Worm (Caenorhabditis elegans): ENCODE data around the gene F18E3.10.

Gene F18E3.10

DNA sequence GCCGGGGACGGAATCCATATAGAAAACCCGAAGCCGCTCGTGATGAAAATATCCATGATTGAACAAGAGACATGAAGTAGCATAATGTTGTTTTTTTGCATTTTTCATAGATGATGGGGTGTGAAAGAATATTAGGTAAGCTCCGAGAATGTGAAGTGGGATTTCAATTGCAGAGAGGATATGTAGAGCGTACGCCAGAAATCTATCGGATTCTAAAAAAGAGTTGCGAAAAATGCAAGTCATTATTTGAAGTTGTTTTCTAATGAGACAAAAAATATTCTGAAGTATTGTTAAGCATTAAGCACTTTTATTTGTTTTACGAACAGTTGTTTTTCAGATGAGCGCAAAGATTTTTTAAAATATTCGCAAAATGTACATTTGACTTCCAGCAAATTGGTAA is at the start of gene F18E3.10:
Gene F18E3.10, minus strand, starts transcription at position 101 of the 400 bp plus-strand sequence.
- TF ChIP-seq T22C8.4 (GFP tag; IDR thresholded peaks at IDR 0.05) (no peak), ztf-29 (GFP tag; IDR thresholded peaks at IDR 0.05) (no peak), klf-2 (GFP tag; conservative IDR thresholded peaks at IDR 0.05) (no peak), ref-1 (GFP tag; conservative IDR thresholded peaks at IDR 0.05) (no peak), med-1 (GFP tag; optimal IDR thresholded peaks at IDR 0.05; ENCODE audit: insufficient read depth) (no peak), ztf-23 (GFP tag; IDR thresholded peaks at IDR 0.05) (no peak), flt-1 (GFP tag; IDR thresholded peaks at IDR 0.05) (no peak)

DNA sequence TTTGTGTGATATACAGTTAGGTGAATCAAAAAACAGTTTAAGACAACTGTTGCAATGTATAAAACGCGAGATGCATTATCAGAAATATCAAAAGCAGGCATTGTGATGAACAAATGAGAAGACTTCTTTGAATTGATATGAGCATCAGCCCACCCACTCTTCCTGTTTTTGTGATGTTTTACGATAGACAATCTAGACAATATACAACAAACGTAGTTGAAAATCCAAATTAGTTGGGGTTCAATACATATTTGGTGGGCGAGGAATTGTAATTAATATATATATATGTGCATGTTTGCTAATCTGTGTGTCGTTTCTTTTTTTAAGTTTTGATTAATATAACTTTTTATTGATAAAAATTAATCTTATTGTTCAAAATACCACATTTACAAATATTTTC is 48.6 kb upstream of the F18E3.10 start, which contains the start of gene str-28:
Gene str-28, minus strand, starts transcription at position 101 of the 400 bp plus-strand sequence.
- TF ChIP-seq T22C8.4 (GFP tag; IDR thresholded peaks at IDR 0.05) (no peak), klf-2 (GFP tag; conservative IDR thresholded peaks at IDR 0.05) (no peak), ztf-29 (GFP tag; IDR thresholded peaks at IDR 0.05) (no peak), ztf-23 (GFP tag; IDR thresholded peaks at IDR 0.05) (no peak), flt-1 (GFP tag; IDR thresholded peaks at IDR 0.05) (no peak), ref-1 (GFP tag; conservative IDR thresholded peaks at IDR 0.05) (no peak), med-1 (GFP tag; optimal IDR thresholded peaks at IDR 0.05; ENCODE audit: insufficient read depth) (no peak), cog-1 (tag; optimal IDR thresholded peaks at IDR 0.05) (no peak), tab-1 (GFP tag; IDR thresholded peaks at IDR 0.05) (no peak)

DNA sequence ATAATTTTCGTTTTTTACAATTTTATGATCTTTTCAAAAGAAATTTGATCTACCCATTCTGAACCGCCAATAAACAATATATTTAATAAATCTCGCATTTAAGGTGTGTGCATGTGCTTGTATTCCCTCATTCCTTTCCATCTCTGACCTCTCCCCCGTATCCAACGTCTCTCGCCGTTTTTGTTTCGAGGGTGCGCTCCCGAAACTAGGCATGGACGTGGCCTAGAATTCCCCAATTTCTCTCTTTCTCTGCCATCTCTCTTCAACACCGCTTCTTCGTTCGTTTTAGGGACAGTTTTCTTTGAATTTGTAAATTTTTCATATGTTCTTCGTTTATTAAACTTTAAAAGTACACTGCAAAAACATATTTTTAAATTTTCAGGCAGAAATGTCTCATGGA is 41.3 kb upstream of the F18E3.10 start, which contains the start of gene F25E5.1:
Gene F25E5.1, plus strand, starts transcription at position 376 of the 400 bp plus-strand sequence.
- TF ChIP-seq ztf-23 (GFP tag; IDR thresholded peaks at IDR 0.05) (0 out of 2 replicates have a peak, but pooled peaks have one; percentile 57), ztf-29 (GFP tag; IDR thresholded peaks at IDR 0.05) (no peak), cog-1 (tag; optimal IDR thresholded peaks at IDR 0.05) (peak; percentile 27), klf-2 (GFP tag; conservative IDR thresholded peaks at IDR 0.05) (no peak), ref-1 (GFP tag; conservative IDR thresholded peaks at IDR 0.05) (no peak), T22C8.4 (GFP tag; IDR thresholded peaks at IDR 0.05) (no peak)

DNA sequence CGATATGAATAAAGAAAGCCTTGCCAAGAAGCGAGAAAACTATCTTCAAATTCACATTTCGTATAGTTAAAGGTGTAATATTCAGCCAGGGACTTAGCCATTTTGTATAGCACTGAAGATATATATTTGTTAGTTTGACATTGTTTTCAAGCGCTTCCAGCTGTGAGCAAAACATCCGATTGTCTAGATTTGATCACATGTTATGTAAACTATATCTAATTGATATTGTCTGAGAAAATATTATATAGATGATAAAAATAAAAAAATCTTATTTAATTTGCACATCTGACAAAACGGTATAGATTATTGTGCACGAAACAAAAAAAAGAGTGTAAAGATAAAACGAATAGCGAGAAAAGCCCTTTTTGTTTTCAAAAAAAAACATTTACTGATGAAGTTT is 40.5 kb upstream of the F18E3.10 start, which contains the start of gene srh-89:
Gene srh-89, minus strand, starts transcription at position 101 of the 400 bp plus-strand sequence.
- TF ChIP-seq klf-2 (GFP tag; conservative IDR thresholded peaks at IDR 0.05): no peak
- TF ChIP-seq flt-1 (GFP tag; IDR thresholded peaks at IDR 0.05): no peak
- no peak for TF ChIP-seq T22C8.4 (GFP tag; IDR thresholded peaks at IDR 0.05)
- TF ChIP-seq ztf-29 (GFP tag; IDR thresholded peaks at IDR 0.05): no peak
- no peak for TF ChIP-seq med-1 (GFP tag; optimal IDR thresholded peaks at IDR 0.05; ENCODE audit: insufficient read depth)
- TF ChIP-seq tab-1 (GFP tag; IDR thresholded peaks at IDR 0.05): no peak
- no peak for TF ChIP-seq ref-1 (GFP tag; conservative IDR thresholded peaks at IDR 0.05)
- no peak for TF ChIP-seq ztf-23 (GFP tag; IDR thresholded peaks at IDR 0.05)
- no peak for TF ChIP-seq cog-1 (tag; optimal IDR thresholded peaks at IDR 0.05)

DNA sequence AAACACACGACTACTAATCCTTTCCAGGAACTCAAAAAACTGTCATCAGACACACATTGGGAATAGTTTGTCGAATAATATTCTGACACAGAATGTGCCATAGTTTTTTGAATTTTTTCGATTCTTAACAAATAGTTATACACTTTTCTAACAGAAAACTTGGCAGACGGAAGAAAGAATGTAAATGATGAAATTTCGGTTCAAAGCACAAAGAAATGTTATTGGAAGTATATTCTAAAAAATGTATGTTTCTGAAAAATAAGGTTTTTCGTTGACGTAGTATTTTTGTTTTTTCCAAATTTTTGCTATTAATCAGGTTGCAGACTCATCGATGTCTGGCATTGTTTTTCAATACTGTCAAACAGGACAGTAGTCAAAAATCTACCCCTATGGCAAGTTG is 36.7 kb upstream of the F18E3.10 start, which contains the start of gene srh-92:
Gene srh-92, minus strand, starts transcription at position 101 of the 400 bp plus-strand sequence.
- no peak for TF ChIP-seq ztf-23 (GFP tag; IDR thresholded peaks at IDR 0.05)
- TF ChIP-seq med-1 (GFP tag; optimal IDR thresholded peaks at IDR 0.05; ENCODE audit: insufficient read depth): no peak
- TF ChIP-seq ref-1 (GFP tag; conservative IDR thresholded peaks at IDR 0.05): no peak
- no peak for TF ChIP-seq T22C8.4 (GFP tag; IDR thresholded peaks at IDR 0.05)
- TF ChIP-seq tab-1 (GFP tag; IDR thresholded peaks at IDR 0.05): no peak
- TF ChIP-seq klf-2 (GFP tag; conservative IDR thresholded peaks at IDR 0.05): no peak
- TF ChIP-seq flt-1 (GFP tag; IDR thresholded peaks at IDR 0.05): no peak
- no peak for TF ChIP-seq ztf-29 (GFP tag; IDR thresholded peaks at IDR 0.05)
- no peak for TF ChIP-seq cog-1 (tag; optimal IDR thresholded peaks at IDR 0.05)

DNA sequence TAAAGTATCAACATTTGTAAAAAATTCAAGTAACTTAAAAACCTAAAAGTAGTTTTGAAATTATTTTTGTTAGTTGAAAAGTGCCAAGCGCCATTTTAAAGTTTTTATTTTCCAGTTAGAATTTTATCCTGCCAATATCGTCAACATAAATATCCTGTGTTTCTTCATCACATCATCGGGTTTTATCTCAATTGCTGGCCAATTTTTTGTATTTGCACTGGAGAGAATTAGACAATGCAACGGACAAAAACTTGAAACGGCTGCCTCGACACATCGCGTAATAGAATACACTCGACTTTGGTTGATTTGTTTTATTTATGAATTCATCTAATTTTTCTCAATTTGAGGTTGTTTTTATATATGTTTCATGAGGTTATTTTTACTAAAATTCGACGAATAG is 30.8 kb upstream of the F18E3.10 start, which contains the start of gene F25E5.2:
Gene F25E5.2, plus strand, starts transcription at position 301 of the 400 bp plus-strand sequence.
- TF ChIP-seq flt-1 (GFP tag; IDR thresholded peaks at IDR 0.05) (no peak), ztf-23 (GFP tag; IDR thresholded peaks at IDR 0.05) (no peak), cog-1 (tag; optimal IDR thresholded peaks at IDR 0.05) (no peak), ztf-29 (GFP tag; IDR thresholded peaks at IDR 0.05) (no peak), T22C8.4 (GFP tag; IDR thresholded peaks at IDR 0.05) (no peak), med-1 (GFP tag; optimal IDR thresholded peaks at IDR 0.05; ENCODE audit: insufficient read depth) (no peak), klf-2 (GFP tag; conservative IDR thresholded peaks at IDR 0.05) (no peak), tab-1 (GFP tag; IDR thresholded peaks at IDR 0.05) (no peak), ref-1 (GFP tag; conservative IDR thresholded peaks at IDR 0.05) (no peak)

DNA sequence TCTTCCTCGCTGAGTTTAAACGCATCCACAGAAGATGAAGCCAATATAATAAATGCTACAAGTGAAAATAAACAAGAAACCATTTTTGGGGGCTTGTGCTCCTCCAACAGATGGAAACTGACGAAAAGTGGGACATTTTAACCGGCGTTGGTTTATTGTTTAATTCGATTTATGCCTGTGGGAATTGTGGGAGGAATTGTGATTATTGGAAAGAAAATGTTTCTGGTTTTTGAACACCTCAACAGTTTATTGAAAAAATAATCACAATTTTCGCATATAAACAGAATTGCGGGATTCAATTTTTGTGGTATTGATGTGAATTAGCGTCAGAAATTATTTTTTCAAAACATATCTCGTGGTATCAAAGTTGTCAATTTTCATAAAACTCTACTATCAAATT is 30.0 kb upstream of the F18E3.10 start, which contains the start of gene try-8:
Gene try-8, minus strand, starts transcription at position 101 of the 400 bp plus-strand sequence.
- TF ChIP-seq ztf-23 (GFP tag; IDR thresholded peaks at IDR 0.05) (no peak), cog-1 (tag; optimal IDR thresholded peaks at IDR 0.05) (no peak), T22C8.4 (GFP tag; IDR thresholded peaks at IDR 0.05) (no peak), klf-2 (GFP tag; conservative IDR thresholded peaks at IDR 0.05) (no peak), ref-1 (GFP tag; conservative IDR thresholded peaks at IDR 0.05) (no peak), tab-1 (GFP tag; IDR thresholded peaks at IDR 0.05) (no peak), med-1 (GFP tag; optimal IDR thresholded peaks at IDR 0.05; ENCODE audit: insufficient read depth) (no peak), ztf-29 (GFP tag; IDR thresholded peaks at IDR 0.05) (no peak), flt-1 (GFP tag; IDR thresholded peaks at IDR 0.05) (no peak)

DNA sequence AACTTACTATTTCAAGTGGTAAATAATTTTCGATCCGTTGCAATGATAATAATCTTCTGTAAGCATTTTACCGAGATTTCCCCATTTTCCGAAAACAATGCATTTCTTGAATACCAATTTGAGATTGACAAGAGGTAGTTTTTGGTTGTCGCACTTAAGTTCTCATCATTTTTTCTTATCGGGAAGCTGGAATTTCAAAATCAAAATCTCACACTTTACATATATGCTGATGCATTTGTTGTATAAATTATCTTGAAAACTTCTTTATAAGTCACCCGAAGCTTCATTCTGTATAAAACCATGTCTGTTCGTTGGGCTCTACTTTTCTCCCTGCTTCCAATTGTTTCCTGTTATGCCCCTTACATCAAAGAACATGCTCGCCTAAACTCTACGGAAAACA is 27.2 kb upstream of the F18E3.10 start, which contains the start of gene try-11:
Gene try-11, plus strand, starts transcription at position 301 of the 400 bp plus-strand sequence.
- TF ChIP-seq ztf-23 (GFP tag; IDR thresholded peaks at IDR 0.05) (no peak), cog-1 (tag; optimal IDR thresholded peaks at IDR 0.05) (no peak), klf-2 (GFP tag; conservative IDR thresholded peaks at IDR 0.05) (no peak), ztf-29 (GFP tag; IDR thresholded peaks at IDR 0.05) (no peak), tab-1 (GFP tag; IDR thresholded peaks at IDR 0.05) (no peak), flt-1 (GFP tag; IDR thresholded peaks at IDR 0.05) (no peak), T22C8.4 (GFP tag; IDR thresholded peaks at IDR 0.05) (no peak), ref-1 (GFP tag; conservative IDR thresholded peaks at IDR 0.05) (no peak), med-1 (GFP tag; optimal IDR thresholded peaks at IDR 0.05; ENCODE audit: insufficient read depth) (no peak)

DNA sequence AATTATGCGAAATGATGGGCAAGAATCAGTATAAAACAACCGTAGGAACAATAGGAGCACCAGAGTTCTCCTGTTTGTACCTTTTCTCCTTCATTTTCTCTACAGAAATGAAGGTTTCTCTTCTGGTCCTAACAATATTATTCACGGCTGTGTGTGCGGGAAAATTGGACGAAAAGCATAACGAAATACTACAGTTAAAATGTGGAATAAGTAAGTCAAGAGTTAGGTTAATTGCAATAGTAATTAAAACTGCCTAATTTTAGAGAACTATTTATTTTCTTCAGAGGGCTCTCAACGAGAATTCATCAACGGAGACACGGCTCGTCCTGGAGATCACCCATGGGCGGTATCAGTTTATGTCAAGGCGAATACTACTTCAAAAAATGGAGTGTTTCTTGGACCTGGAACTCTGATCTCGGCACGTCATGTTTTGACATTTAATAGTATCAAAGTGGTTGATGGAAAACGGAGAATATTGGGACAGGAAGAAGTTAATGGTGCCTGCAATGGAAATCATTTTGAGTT is 25.1 kb upstream of the F18E3.10 start, which contains the start of gene try-12:
Gene try-12, plus strand, starts transcription at position 51 of the 525 bp plus-strand sequence.
- no peak for TF ChIP-seq ztf-29 (GFP tag; IDR thresholded peaks at IDR 0.05)
- TF ChIP-seq tab-1 (GFP tag; IDR thresholded peaks at IDR 0.05): no peak
- no peak for TF ChIP-seq cog-1 (tag; optimal IDR thresholded peaks at IDR 0.05)
- no peak for TF ChIP-seq ref-1 (GFP tag; conservative IDR thresholded peaks at IDR 0.05)
- no peak for TF ChIP-seq med-1 (GFP tag; optimal IDR thresholded peaks at IDR 0.05; ENCODE audit: insufficient read depth)
- no peak for TF ChIP-seq T22C8.4 (GFP tag; IDR thresholded peaks at IDR 0.05)
- TF ChIP-seq ztf-23 (GFP tag; IDR thresholded peaks at IDR 0.05): no peak
- no peak for TF ChIP-seq flt-1 (GFP tag; IDR thresholded peaks at IDR 0.05)
- no peak for TF ChIP-seq klf-2 (GFP tag; conservative IDR thresholded peaks at IDR 0.05)

Measured in whole organism, midembryonic.